Worm (Caenorhabditis elegans): ENCODE results near the gene C33H5.13.

Gene C33H5.13

ce11 chrIV:7790801-7791588 is 1.1 kb downstream of the C33H5.13 start, which contains the start of gene rsp-6 (continued):
- TF ChIP-seq athp-1 (tag; optimal IDR thresholded peaks at IDR 0.05) (no peak), zfh-2 (GFP tag; conservative IDR thresholded peaks at IDR 0.05) (no peak), K12H6.12 (tag; optimal IDR thresholded peaks at IDR 0.05) (peak; percentile 73), ZK185.1 (tag; optimal IDR thresholded peaks at IDR 0.05; ENCODE audit: poor library complexity, severe bottlenecking) (peak; percentile 82), madf-10 (tag; optimal IDR thresholded peaks at IDR 0.05) (peak; percentile 88), snpc-4 (GFP tag; optimal IDR thresholded peaks at IDR 0.05) (peak; percentile 15), snpc-4 (tag; optimal IDR thresholded peaks at IDR 0.05) (peak; percentile 36 to 74 (median 62)), egl-18 (GFP tag; IDR thresholded peaks at IDR 0.05) (no peak), unc-62 (GFP tag; optimal IDR thresholded peaks at IDR 0.05) (no peak), attf-3 (GFP tag; conservative IDR thresholded peaks at IDR 0.05) (peak; percentile 30; the same call in 1 of the 2 replicates), ccch-3 (GFP tag; optimal IDR thresholded peaks at IDR 0.05) (no peak), Y95B8A.8 (GFP tag; IDR thresholded peaks at IDR 0.05) (no peak), dpff-1 (tag; optimal IDR thresholded peaks at IDR 0.05) (no peak), lin-54 (GFP tag; optimal IDR thresholded peaks at IDR 0.05) (peak; percentile 88), ekl-4 (GFP tag; IDR thresholded peaks at IDR 0.05) (peak; percentile 85), ceh-91 (GFP tag; IDR thresholded peaks at IDR 0.05) (peak; percentile 90), mes-4 (tag; optimal IDR thresholded peaks at IDR 0.05) (no peak), hmg-20 (GFP tag; IDR thresholded peaks at IDR 0.05) (no peak), akir-1 (GFP tag; optimal IDR thresholded peaks at IDR 0.05) (no peak), fkh-3 (tag; optimal IDR thresholded peaks at IDR 0.05) (no peak), Y53F4B.3 (GFP tag; IDR thresholded peaks at IDR 0.05) (no peak), mxl-1 (tag; optimal IDR thresholded peaks at IDR 0.05) (no peak), nhr-80 (tag; optimal IDR thresholded peaks at IDR 0.05) (peak; percentile 17), ztf-3 (GFP tag; optimal IDR thresholded peaks at IDR 0.05) (no peak), tbx-9 (tag; optimal IDR thresholded peaks at IDR 0.05; ENCODE audit: borderline replicate concordance) (no peak), cebp-1 (GFP tag; IDR thresholded peaks at IDR 0.05) (peak; percentile 76), cebp-1 (tag; optimal IDR thresholded peaks at IDR 0.05) (peak; percentile 84), rcor-1 (GFP tag; IDR thresholded peaks at IDR 0.05) (peak; percentile 62), nfya-2 (GFP tag; IDR thresholded peaks at IDR 0.05) (no peak), ztf-22 (GFP tag; optimal IDR thresholded peaks at IDR 0.05) (no peak), somi-1 (GFP tag; optimal IDR thresholded peaks at IDR 0.05) (no peak), snpc-1.3 (tag; optimal IDR thresholded peaks at IDR 0.05; ENCODE audit: insufficient read depth) (peak; percentile 80), F37B4.10 (GFP tag; IDR thresholded peaks at IDR 0.05) (no peak), nhr-90 (tag; optimal IDR thresholded peaks at IDR 0.05) (peak; percentile 19), C17E4.6 (GFP tag; IDR thresholded peaks at IDR 0.05) (peak; percentile 43; the same call in 1 of the 2 replicates), C06A6.2 (GFP tag; conservative IDR thresholded peaks at IDR 0.05) (no peak), lag-1 (GFP tag; IDR thresholded peaks at IDR 0.05) (no peak), attf-5 (GFP tag; optimal IDR thresholded peaks at IDR 0.05) (peak; percentile 59), unc-130 (GFP tag; optimal IDR thresholded peaks at IDR 0.05) (peak; percentile 66)
